Worm (Caenorhabditis elegans) whole organism, L1 larva: Measurements from ENCODE around the gene rpn-5.

Experiments
- aha-1 ChIP-seq: fragments of 150-350 bp; optimal IDR thresholded peaks from 2 replicates; lab custom pipeline; 2014; ENCODE audit warnings: missing biosample characterization, missing genetic modification characterization
- egl-27 ChIP-seq, 2 experiments: fragments of 150-350 bp in 1 of 2; sonication (generic microtip); optimal IDR thresholded peaks; 3 replicates each; lab custom pipeline; 2017 to 2018; ENCODE audit warnings: missing biosample characterization in 2 of 2, missing genetic modification characterization in 2 of 2, missing genetic modification reagents in 2 of 2
- lin-13 ChIP-seq: fragments of 150-350 bp; optimal IDR thresholded peaks from 2 replicates; lab custom pipeline; 2014; ENCODE audit warnings: missing biosample characterization, missing genetic modification reagents, missing genetic modification characterization
- nhr-76 ChIP-seq: sonication (generic microtip); optimal IDR thresholded peaks from 2 replicates; lab custom pipeline; 2017; ENCODE audit warnings: missing biosample characterization, missing genetic modification characterization
- ztf-4 ChIP-seq: fragments of 150-350 bp; optimal IDR thresholded peaks from 2 replicates; lab custom pipeline; 2014; ENCODE audit warnings: missing biosample characterization, missing genetic modification characterization

DNA sequence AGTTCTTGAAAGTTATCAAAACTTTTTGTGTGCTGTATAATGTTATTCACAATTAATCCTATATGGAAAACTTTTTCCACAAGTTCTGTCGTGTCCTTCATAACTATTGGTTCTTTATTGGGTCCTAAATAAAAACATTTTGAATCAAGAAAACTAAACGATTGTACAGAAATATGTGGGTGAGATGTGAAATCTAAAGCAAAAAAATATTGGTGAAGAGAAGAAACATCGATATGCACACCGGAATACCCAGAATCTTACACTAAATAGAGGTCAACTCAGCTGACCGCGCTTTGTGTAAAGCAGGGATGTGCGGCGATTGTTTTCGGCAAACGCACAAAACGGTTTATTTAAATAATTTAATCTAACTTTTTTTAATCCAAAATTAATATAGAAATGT, 36.9 kb downstream of the rpn-5 start, which contains the start of gene T05A7.13:
- TF ChIP-seq aha-1 (tag; lab: Kevin White, UChicago) (no peak), nhr-76 (tag; lab: Kevin White, UChicago) (no peak), lin-13 (GFP tag; lab: Kevin White, UChicago) (no peak), egl-27 (tag; optimal IDR thresholded peaks at IDR 0.05; lab: Kevin White, UChicago) (no peak), ztf-4 (tag; lab: Kevin White, UChicago) (no peak)
